Worm (Caenorhabditis elegans): ENCODE measurements around the gene clec-149.

clec-149 gene

ce11 chrIII:822546-823272 is at the start of gene clec-149:
clec-149 (plus strand) TSS chrIII:823222.
- TF ChIP-seq ceh-27 (GFP tag; optimal IDR thresholded peaks at IDR 0.05), result no peak
- no peak for TF ChIP-seq egrh-3 (GFP tag; IDR thresholded peaks at IDR 0.05)
- TF ChIP-seq hrde-1 (tag; optimal IDR thresholded peaks at IDR 0.05; ENCODE audit: borderline replicate concordance), result no peak
- TF ChIP-seq egl-44 (GFP tag; IDR thresholded peaks at IDR 0.05), result no peak
- TF ChIP-seq C06A6.2 (GFP tag; conservative IDR thresholded peaks at IDR 0.05), result no peak
- TF ChIP-seq ets-4 (GFP tag; optimal IDR thresholded peaks at IDR 0.05), result no peak

ce11 chrIII:775443-775842 is 47.6 kb upstream of the clec-149 start:
- TF ChIP-seq snpc-3.4 (tag; optimal IDR thresholded peaks at IDR 0.05), result no peak
- no peak for TF ChIP-seq ceh-79 (tag; optimal IDR thresholded peaks at IDR 0.05)
- TF ChIP-seq aptf-2 (GFP tag; conservative IDR thresholded peaks at IDR 0.05), result no peak
- no peak for TF ChIP-seq ama-1 (optimal IDR thresholded peaks at IDR 0.05)
- TF ChIP-seq ama-1 (GFP tag; optimal IDR thresholded peaks at IDR 0.05), result no peak
- no peak for TF ChIP-seq T07F8.4 (tag; optimal IDR thresholded peaks at IDR 0.05)

- TF ChIP-seq egrh-3 (GFP tag; IDR thresholded peaks at IDR 0.05) (no peak), B0261.1 (tag; optimal IDR thresholded peaks at IDR 0.05) (no peak), atf-7 (tag; optimal IDR thresholded peaks at IDR 0.05) (no peak), ztf-3 (GFP tag; optimal IDR thresholded peaks at IDR 0.05) (no peak), ztf-25 (GFP tag; IDR thresholded peaks at IDR 0.05) (no peak), bed-1 (GFP tag; IDR thresholded peaks at IDR 0.05) (no peak), repo-1 (tag; optimal IDR thresholded peaks at IDR 0.05) (no peak), madf-10 (tag; optimal IDR thresholded peaks at IDR 0.05) (no peak), F10E7.11 (tag; optimal IDR thresholded peaks at IDR 0.05) (no peak), ceh-91 (GFP tag; IDR thresholded peaks at IDR 0.05) (no peak), attf-3 (GFP tag; conservative IDR thresholded peaks at IDR 0.05) (no peak), attf-6 (GFP tag; IDR thresholded peaks at IDR 0.05) (no peak), ccch-3 (GFP tag; optimal IDR thresholded peaks at IDR 0.05) (no peak), F55B11.4 (tag; optimal IDR thresholded peaks at IDR 0.05; ENCODE audit: borderline replicate concordance, insufficient read depth) (no peak), F33H1.4 (GFP tag; IDR thresholded peaks at IDR 0.05) (no peak), F39B2.1 (GFP tag; IDR thresholded peaks at IDR 0.05) (no peak), lag-1 (GFP tag; IDR thresholded peaks at IDR 0.05) (no peak)
Observed at ce11 chrIII:778771-779170, 44.3 kb upstream of the clec-149 start, which contains the start of gene alh-11. alh-11 (minus strand) TSS chrIII:778871.

DNA sequence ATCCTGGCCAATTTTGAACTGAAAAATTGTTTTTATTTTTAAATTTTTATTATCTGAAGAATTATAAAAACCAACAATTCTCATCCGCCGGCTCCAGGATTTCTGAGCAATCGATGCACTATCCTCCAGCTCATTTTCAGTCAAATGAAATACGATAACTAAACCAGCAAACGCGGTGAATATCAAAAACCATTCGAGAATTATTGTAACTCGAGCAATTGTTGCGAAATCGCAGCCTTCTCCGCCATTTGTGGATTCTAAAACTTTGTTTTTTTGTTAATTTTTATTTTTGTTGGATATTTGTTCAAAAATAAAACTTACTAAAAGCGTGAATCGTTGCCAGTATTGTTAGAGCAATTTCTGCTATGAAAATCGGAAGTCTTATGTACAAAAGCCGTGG is 40.5 kb upstream of the clec-149 start:
- no peak for TF ChIP-seq B0261.1 (tag; optimal IDR thresholded peaks at IDR 0.05)
- TF ChIP-seq cebp-1 (GFP tag; IDR thresholded peaks at IDR 0.05), result 0 out of 2 replicates have a peak, but pooled peaks have one; percentile 9
- TF ChIP-seq cebp-1 (tag; optimal IDR thresholded peaks at IDR 0.05), result peak; percentile 80
- no peak for TF ChIP-seq hrde-1 (tag; optimal IDR thresholded peaks at IDR 0.05; ENCODE audit: borderline replicate concordance)

ce11 chrIII:783254-783753 is 39.7 kb upstream of the clec-149 start, which contains the start of the genes dagl-2 and ppm-1.G:
dagl-2 (minus strand) TSS chrIII:783305.
ppm-1.G (plus strand) TSS chrIII:783703.
- TF ChIP-seq madf-10 (tag; optimal IDR thresholded peaks at IDR 0.05), result peak; percentile 22
- TF ChIP-seq pbrm-1 (GFP tag; IDR thresholded peaks at IDR 0.05), result no peak
- no peak for TF ChIP-seq nhr-179 (tag; optimal IDR thresholded peaks at IDR 0.05)
- no peak for TF ChIP-seq Y95B8A.8 (GFP tag; IDR thresholded peaks at IDR 0.05)
- TF ChIP-seq mes-4 (tag; optimal IDR thresholded peaks at IDR 0.05), result no peak
- no peak for TF ChIP-seq bed-1 (GFP tag; IDR thresholded peaks at IDR 0.05)
- no peak for TF ChIP-seq F52B5.7 (tag; optimal IDR thresholded peaks at IDR 0.05)
- no peak for TF ChIP-seq ceh-91 (GFP tag; IDR thresholded peaks at IDR 0.05)
- no peak for TF ChIP-seq B0035.1 (tag; optimal IDR thresholded peaks at IDR 0.05)
- no peak for TF ChIP-seq B0261.1 (tag; optimal IDR thresholded peaks at IDR 0.05)
- no peak for TF ChIP-seq F22D6.2 (tag; optimal IDR thresholded peaks at IDR 0.05)
- peak; percentile 91 for TF ChIP-seq mcd-1 (GFP tag; IDR thresholded peaks at IDR 0.05)
- no peak for TF ChIP-seq nfya-2 (GFP tag; IDR thresholded peaks at IDR 0.05)
- TF ChIP-seq lsl-1 (GFP tag; optimal IDR thresholded peaks at IDR 0.05), result peak; percentile 41
- TF ChIP-seq C17E4.6 (GFP tag; IDR thresholded peaks at IDR 0.05), result no peak
- TF ChIP-seq ztf-18 (tag; optimal IDR thresholded peaks at IDR 0.05), result peak; percentile 44

Measured in whole organism, young adult.